Worm (Caenorhabditis elegans) whole organism, early embryonic: Measurements from ENCODE around the gene ZK632.2.

Experiments
- aly-1 ChIP-seq: sonication (generic microtip); optimal IDR thresholded peaks from 2 replicates; lab custom pipeline; 2016; ENCODE audit warnings: missing genetic modification characterization, missing compliant biosample characterization
- ama-1 ChIP-seq: fragments of 150-350 bp; optimal IDR thresholded peaks from 2 replicates; lab custom pipeline; 2014
- ceh-13 ChIP-seq: fragments of 200-800 bp; sonication (Bioruptor generic); optimal IDR thresholded peaks from 2 replicates; lab custom pipeline; 2018; ENCODE audit warnings: mild to moderate bottlenecking, missing genetic modification characterization, missing compliant biosample characterization
- flt-1 ChIP-seq: fragments of 200-800 bp; sonication (Bioruptor generic); IDR thresholded peaks from 2 replicates; pipeline ENCODE4 v1.3.6; 2022; ENCODE audit warnings: missing genetic modification characterization, missing compliant biosample characterization
- pes-1 ChIP-seq: fragments of 200-800 bp; sonication (Bioruptor generic); IDR thresholded peaks from 2 replicates; pipeline ENCODE4 v1.3.6; 2022; ENCODE audit warnings: missing genetic modification reagents, missing genetic modification characterization, missing compliant biosample characterization
- tbx-37 ChIP-seq: fragments of 200-800 bp; sonication (Bioruptor generic); conservative IDR thresholded peaks from 2 replicates; pipeline ENCODE4 v1.3.6; 2022; ENCODE audit warnings: missing genetic modification reagents, missing genetic modification characterization, missing compliant biosample characterization

- no peak for TF ChIP-seq ama-1 (lab: Kevin White, UChicago)
- TF ChIP-seq flt-1 (GFP tag; lab: Robert Waterston, UW): no peak
- no peak for TF ChIP-seq pes-1 (GFP tag; lab: Robert Waterston, UW)
- no peak for TF ChIP-seq tbx-37 (GFP tag; lab: Robert Waterston, UW)
- TF ChIP-seq ceh-13 (GFP tag; lab: Kevin White, UChicago): no peak
- no peak for TF ChIP-seq aly-1 (tag; lab: Kevin White, UChicago)
These were observed 47.2 kb downstream of the ZK632.2 start, which contains the start of gene K11H3.2 for ce11 chrIII:9846093-9846492.
